Fruit fly (Drosophila melanogaster) whole organism, embryonic: Measurements from ENCODE around the gene CG5273.
A peak's percentile ranks its signal among the peaks of the same experiment; 100 is the strongest.

Source experiments
- Atf3 ChIP-seq: fragments of 200-800 bp; sonication (Bioruptor generic); optimal IDR thresholded peaks from 3 replicates; lab custom pipeline; 2016; ENCODE audit warnings: missing biosample characterization, missing genetic modification characterization
- CG10267 ChIP-seq: fragments of 200-800 bp; sonication (Bioruptor generic); optimal IDR thresholded peaks from 2 replicates; lab custom pipeline; 2018; ENCODE audit warnings: missing biosample characterization, mild to moderate bottlenecking, missing genetic modification characterization, moderate library complexity
- CG11504 ChIP-seq: fragments of 200-800 bp; sonication (Bioruptor generic); optimal IDR thresholded peaks from 3 replicates; lab custom pipeline; 2019; ENCODE audit warnings: missing biosample characterization, mild to moderate bottlenecking, missing genetic modification characterization, moderate library complexity
- CG12299 ChIP-seq: fragments of 200-800 bp; sonication (Bioruptor generic); optimal IDR thresholded peaks from 2 replicates; lab custom pipeline; 2018; ENCODE audit warnings: missing biosample characterization, mild to moderate bottlenecking, missing genetic modification characterization
- CG17186 ChIP-seq: fragments of 200-800 bp; sonication (Bioruptor generic); optimal IDR thresholded peaks from 3 replicates; lab custom pipeline; 2017; ENCODE audit warnings: missing biosample characterization, missing genetic modification reagents, missing genetic modification characterization
- CG1832 ChIP-seq: fragments of 200-800 bp; sonication (Bioruptor generic); optimal IDR thresholded peaks from 2 replicates; lab custom pipeline; 2017; ENCODE audit warnings: missing biosample characterization, mild to moderate bottlenecking, missing genetic modification characterization, inconsistent platforms
- CG2712 ChIP-seq: fragments of 200-800 bp; optimal IDR thresholded peaks from 3 replicates; lab custom pipeline; 2019; ENCODE audit warnings: missing biosample characterization, mild to moderate bottlenecking, missing genetic modification characterization, moderate library complexity
- CG30020 ChIP-seq: fragments of 200-800 bp; optimal IDR thresholded peaks from 2 replicates; lab custom pipeline; 2019; ENCODE audit warnings: missing biosample characterization, mild to moderate bottlenecking, missing genetic modification characterization, moderate library complexity
- CG31441 ChIP-seq: fragments of 200-800 bp; sonication (Bioruptor generic); IDR thresholded peaks from 2 replicates; pipeline ENCODE4 v1.3.6; 2022; ENCODE audit warnings: missing biosample characterization, missing genetic modification characterization
- CG32532 ChIP-seq: fragments of 200-800 bp; sonication (Bioruptor generic); IDR thresholded peaks from 2 replicates; pipeline ENCODE4 v1.3.6; 2022; ENCODE audit warnings: missing biosample characterization, missing genetic modification characterization
- CG3838 ChIP-seq: fragments of 200-800 bp; sonication (Bioruptor generic); optimal IDR thresholded peaks from 3 replicates; lab custom pipeline; 2016; ENCODE audit warnings: missing biosample characterization, missing genetic modification characterization
- CG42726 ChIP-seq: fragments of 200-800 bp; sonication (Bioruptor generic); IDR thresholded peaks from 2 replicates; pipeline ENCODE4 v1.3.6; 2022; ENCODE audit warnings: missing biosample characterization, missing genetic modification characterization; ENCODE audit not compliant: partially characterized antibody
- CG7839 ChIP-seq: fragments of 200-800 bp; sonication (Bioruptor generic); optimal IDR thresholded peaks from 3 replicates; lab custom pipeline; 2018; ENCODE audit warnings: missing biosample characterization, mild to moderate bottlenecking, missing genetic modification characterization, moderate library complexity
- CG8290 ChIP-seq, 3 experiments: fragments of 200-800 bp; sonication (Bioruptor generic); optimal IDR thresholded peaks; 2 replicates each; lab custom pipeline; 2016 to 2019; ENCODE audit warnings: missing biosample characterization in 3 of 3, missing genetic modification characterization in 3 of 3, mild to moderate bottlenecking in 2 of 3, moderate library complexity in 1 of 3
- CG8944 ChIP-seq: fragments of 200-800 bp; sonication (Bioruptor generic); optimal IDR thresholded peaks from 3 replicates; lab custom pipeline; 2016; ENCODE audit warnings: missing biosample characterization, missing genetic modification characterization
- CrebB ChIP-seq: fragments of 200-800 bp; sonication (Bioruptor generic); optimal IDR thresholded peaks from 3 replicates; lab custom pipeline; 2018; ENCODE audit warnings: missing biosample characterization, mild to moderate bottlenecking, missing genetic modification characterization
- Dbx ChIP-seq: fragments of 200-800 bp; sonication (Bioruptor generic); IDR thresholded peaks from 3 replicates; pipeline ENCODE4 v1.3.6; 2022; ENCODE audit warnings: missing biosample characterization, missing genetic modification characterization
- Dip2 ChIP-seq: fragments of 200-800 bp; sonication (Bioruptor generic); IDR thresholded peaks from 2 replicates; pipeline ENCODE4 v1.3.6; 2022; ENCODE audit warnings: missing biosample characterization, missing genetic modification characterization
- Dll ChIP-seq: fragments of 200-800 bp; sonication (Bioruptor generic); IDR thresholded peaks from 4 replicates; pipeline ENCODE4 v1.3.6; 2022; ENCODE audit warnings: missing biosample characterization, missing genetic modification characterization; ENCODE audit not compliant: partially characterized antibody
- Elba2 ChIP-seq: fragments of 200-800 bp; sonication (Bioruptor generic); optimal IDR thresholded peaks from 3 replicates; lab custom pipeline; 2016; ENCODE audit warnings: missing biosample characterization, missing genetic modification characterization
- Fer3 ChIP-seq: fragments of 200-800 bp; sonication (Bioruptor generic); optimal IDR thresholded peaks from 2 replicates; lab custom pipeline; 2018; ENCODE audit warnings: missing biosample characterization, mild to moderate bottlenecking, missing genetic modification characterization, moderate library complexity
- HLH54F ChIP-seq: fragments of 200-800 bp; sonication (Bioruptor generic); optimal IDR thresholded peaks from 3 replicates; lab custom pipeline; 2016; ENCODE audit warnings: missing biosample characterization, missing genetic modification characterization
- Hr39 ChIP-seq: fragments of >200 bp; optimal IDR thresholded peaks from 2 replicates; lab custom pipeline; 2017
- Kr ChIP-seq: fragments of 200-800 bp; sonication (Bioruptor generic); optimal IDR thresholded peaks from 2 replicates; lab custom pipeline; 2017; ENCODE audit warnings: missing biosample characterization, mild to moderate bottlenecking, missing genetic modification characterization
- MBD-R2 ChIP-seq: fragments of 200-800 bp; sonication (Bioruptor generic); IDR thresholded peaks from 2 replicates; pipeline ENCODE4 v1.3.6; 2022; ENCODE audit warnings: missing biosample characterization, missing genetic modification characterization
- Med ChIP-seq: fragments of 200-800 bp; sonication (Bioruptor generic); peaks from one replicate; lab custom pipeline; 2016; ENCODE audit warnings: missing biosample characterization, missing genetic modification characterization, mild to moderate bottlenecking, inconsistent platforms, moderate library complexity
- NfI ChIP-seq: fragments of 200-800 bp; sonication (Bioruptor generic); optimal IDR thresholded peaks from 3 replicates; lab custom pipeline; 2018; ENCODE audit warnings: missing biosample characterization, mild to moderate bottlenecking, missing genetic modification characterization, moderate library complexity
- Opbp ChIP-seq: fragments of 200-800 bp; sonication (Bioruptor generic); IDR thresholded peaks from 3 replicates; pipeline ENCODE4 v1.3.6; 2022; ENCODE audit warnings: missing biosample characterization, missing genetic modification characterization; ENCODE audit not compliant: partially characterized antibody
- Sin3A ChIP-seq: fragments of >200 bp; optimal IDR thresholded peaks from 2 replicates; lab custom pipeline; 2018
- Six4 ChIP-seq: fragments of 200-800 bp; sonication (Bioruptor generic); optimal IDR thresholded peaks from 2 replicates; lab custom pipeline; 2016; ENCODE audit warnings: missing biosample characterization, missing genetic modification characterization
- Sry-δ ChIP-seq: fragments of 200-800 bp; sonication (Bioruptor generic); optimal IDR thresholded peaks from 2 replicates; lab custom pipeline; 2016; ENCODE audit warnings: missing biosample characterization, missing genetic modification characterization
- bigmax ChIP-seq: fragments of 200-800 bp; sonication (Bioruptor generic); optimal IDR thresholded peaks from 2 replicates; lab custom pipeline; 2018; ENCODE audit warnings: missing biosample characterization, mild to moderate bottlenecking, missing genetic modification characterization
- cas ChIP-seq: fragments of 200-800 bp; sonication (Bioruptor generic); IDR thresholded peaks from 2 replicates; pipeline ENCODE4 v1.3.6; 2022; ENCODE audit warnings: missing biosample characterization, missing genetic modification characterization
- caup ChIP-seq: fragments of 200-800 bp; sonication (Bioruptor generic); optimal IDR thresholded peaks from 3 replicates; lab custom pipeline; 2017; ENCODE audit warnings: missing biosample characterization, mild to moderate bottlenecking, missing genetic modification characterization, moderate library complexity; ENCODE audit not compliant: severe bottlenecking
- chn ChIP-seq: fragments of 200-800 bp; sonication (Bioruptor generic); optimal IDR thresholded peaks from 2 replicates; lab custom pipeline; 2016; ENCODE audit warnings: missing biosample characterization, missing genetic modification characterization
- crc ChIP-seq: fragments of 200-800 bp; sonication (Bioruptor generic); optimal IDR thresholded peaks from 2 replicates; lab custom pipeline; 2016; ENCODE audit warnings: missing biosample characterization, missing genetic modification characterization
- gcm2 ChIP-seq: fragments of 200-800 bp; sonication (Bioruptor generic); optimal IDR thresholded peaks from 2 replicates; lab custom pipeline; 2016; ENCODE audit warnings: missing biosample characterization, missing genetic modification characterization
- gfzf ChIP-seq: fragments of 200-800 bp; sonication (Bioruptor generic); optimal IDR thresholded peaks from 2 replicates; lab custom pipeline; 2016; ENCODE audit warnings: missing biosample characterization, mild to moderate bottlenecking, missing genetic modification characterization, moderate library complexity
- h ChIP-seq: fragments of >200 bp; optimal IDR thresholded peaks from 2 replicates; lab custom pipeline; 2017
- hb ChIP-seq: fragments of 200-800 bp; sonication (Bioruptor generic); IDR thresholded peaks from 3 replicates; pipeline ENCODE4 v1.3.6; 2022; ENCODE audit warnings: missing biosample characterization, missing genetic modification characterization; ENCODE audit not compliant: partially characterized antibody
- kay ChIP-seq: fragments of 200-800 bp; sonication (Bioruptor generic); optimal IDR thresholded peaks from 2 replicates; lab custom pipeline; 2016; ENCODE audit warnings: missing biosample characterization, missing genetic modification characterization
- lmd ChIP-seq: fragments of 200-800 bp; sonication (Bioruptor generic); IDR thresholded peaks from 2 replicates; pipeline ENCODE4 v1.3.6; 2022; ENCODE audit warnings: missing biosample characterization, missing genetic modification characterization
- mirr ChIP-seq: fragments of 200-800 bp; sonication (Bioruptor generic); optimal IDR thresholded peaks from 3 replicates; lab custom pipeline; 2018; ENCODE audit warnings: missing biosample characterization, mild to moderate bottlenecking, missing genetic modification characterization
- oc ChIP-seq: fragments of 200-800 bp; sonication (Bioruptor generic); optimal IDR thresholded peaks from 2 replicates; lab custom pipeline; 2018; ENCODE audit warnings: missing biosample characterization, mild to moderate bottlenecking, missing genetic modification characterization, moderate library complexity
- otp ChIP-seq: fragments of 200-800 bp; sonication (Bioruptor generic); IDR thresholded peaks from 3 replicates; pipeline ENCODE4, ENCODE4 v1.3.6; 2022; ENCODE audit warnings: missing biosample characterization, missing genetic modification characterization
- psq ChIP-seq: fragments of 200-800 bp; sonication (Bioruptor generic); optimal IDR thresholded peaks from 2 replicates; lab custom pipeline; 2017; ENCODE audit warnings: missing biosample characterization, missing genetic modification characterization
- pzg ChIP-seq: fragments of 200-800 bp; sonication (Bioruptor generic); optimal IDR thresholded peaks from 3 replicates; lab custom pipeline; 2018; ENCODE audit warnings: missing biosample characterization, mild to moderate bottlenecking, missing genetic modification characterization, moderate library complexity
- sim ChIP-seq: fragments of 200-800 bp; sonication (Bioruptor generic); IDR thresholded peaks from 2 replicates; pipeline ENCODE4 v1.3.6; 2022; ENCODE audit warnings: missing biosample characterization, missing genetic modification characterization
- twi ChIP-seq: fragments of 200-800 bp; optimal IDR thresholded peaks from 2 replicates; lab custom pipeline; 2019; ENCODE audit warnings: missing biosample characterization, mild to moderate bottlenecking, missing genetic modification characterization, moderate library complexity
- vvl ChIP-seq: fragments of 200-800 bp; sonication (Bioruptor generic); IDR thresholded peaks from 2 replicates; pipeline ENCODE4 v1.3.6; 2022; ENCODE audit warnings: missing biosample characterization, missing genetic modification characterization
- wek ChIP-seq: fragments of 200-800 bp; sonication (Bioruptor generic); optimal IDR thresholded peaks from 3 replicates; lab custom pipeline; 2018; ENCODE audit warnings: missing biosample characterization, mild to moderate bottlenecking, missing genetic modification characterization, moderate library complexity
- zen ChIP-seq: fragments of 200-800 bp; sonication (Bioruptor generic); optimal IDR thresholded peaks from 3 replicates; lab custom pipeline; 2018; ENCODE audit warnings: missing biosample characterization, mild to moderate bottlenecking, missing genetic modification characterization, moderate library complexity

Gene CG5273

dm6 chrX:805907-806306 is 46.5 kb downstream of the CG5273 start, which contains the start of gene Sec22 (continued):
- TF ChIP-seq wek (GFP tag; lab: Kevin White, UChicago) (peak; percentile 8), CG2712 (tag; lab: Kevin White, UChicago) (no peak), zen (tag; lab: Kevin White, UChicago) (no peak), Atf3 (no peak), CG1832 (GFP tag; lab: Kevin White, UChicago) (no peak), cas (GFP tag; lab: Robert Waterston, UW) (no peak), CG30020 (tag; lab: Kevin White, UChicago) (peak; percentile 21), h (lab: Kevin White, UChicago) (no peak), crc (GFP tag; lab: Kevin White, UChicago) (no peak), NfI (no peak), Elba2 (GFP tag; lab: Kevin White, UChicago) (no peak), CG3838 (GFP tag; lab: Kevin White, UChicago) (no peak), chn (GFP tag; lab: Kevin White, UChicago) (no peak), Hr39 (lab: Kevin White, UChicago) (no peak), CG32532 (no peak), hb (GFP tag; lab: Robert Waterston, UW) (no peak), Six4 (GFP tag; lab: Kevin White, UChicago) (no peak), Opbp (GFP tag; lab: Robert Waterston, UW) (0 out of 3 replicates have a peak, but pooled peaks have one; percentile 24), bigmax (GFP tag; lab: Kevin White, UChicago) (no peak), CrebB (tag; lab: Kevin White, UChicago) (no peak), kay (GFP tag; lab: Kevin White, UChicago) (no peak), lmd (GFP tag; lab: Robert Waterston, UW) (no peak), Sry-δ (GFP tag; lab: Kevin White, UChicago) (peak; percentile 17), Fer3 (tag; lab: Kevin White, UChicago) (no peak), Med (GFP tag; lab: Kevin White, UChicago) (peak; percentile 80), Kr (GFP tag; lab: Kevin White, UChicago) (no peak), MBD-R2 (GFP tag; lab: Robert Waterston, UW) (peak; percentile 77), gfzf (GFP tag; lab: Kevin White, UChicago) (peak; percentile 74), HLH54F (GFP tag; lab: Kevin White, UChicago) (no peak), CG31441 (GFP tag; lab: Robert Waterston, UW) (no peak), mirr (GFP tag; lab: Kevin White, UChicago) (no peak), CG8290 (GFP tag; optimal IDR thresholded peaks at IDR 0.05; lab: Kevin White, UChicago) (no peak), CG8290 (tag; optimal IDR thresholded peaks at IDR 0.05; lab: Kevin White, UChicago) (peak in 1 of 2 experiments; percentile 46), Dip2 (GFP tag; lab: Robert Waterston, UW) (no peak), Sin3A (lab: Kevin White, UChicago) (peak; percentile 36), sim (GFP tag; lab: Robert Waterston, UW) (no peak), CG10267 (tag; lab: Kevin White, UChicago) (peak; percentile 27), caup (GFP tag; lab: Kevin White, UChicago) (peak; percentile 7), vvl (GFP tag; lab: Robert Waterston, UW) (no peak), oc (tag; lab: Kevin White, UChicago) (no peak), CG42726 (no peak), CG12299 (tag; lab: Kevin White, UChicago) (no peak), CG11504 (tag; lab: Kevin White, UChicago) (no peak), pzg (GFP tag; lab: Kevin White, UChicago) (peak; percentile 59), otp (GFP tag; lab: Robert Waterston, UW) (no peak), Dll (GFP tag; lab: Robert Waterston, UW) (0 out of 4 replicates have a peak, but pooled peaks have one; percentile 30), twi (tag; lab: Kevin White, UChicago) (no peak), psq (GFP tag; lab: Kevin White, UChicago) (no peak), CG7839 (tag; lab: Kevin White, UChicago) (no peak), Dbx (GFP tag; lab: Robert Waterston, UW) (no peak), CG8944 (GFP tag; lab: Kevin White, UChicago) (no peak), gcm2 (GFP tag; lab: Kevin White, UChicago) (no peak), CG17186 (no peak)
